Fruit fly (Drosophila melanogaster) whole organism, embryonic: ENCODE measurements around the gene COX7AL2.

Experiments
- CG10565 ChIP-seq: fragments of 200-800 bp; sonication (Bioruptor generic); optimal IDR thresholded peaks from 3 replicates; lab custom pipeline; 2016; ENCODE audit warnings: missing biosample characterization, mild to moderate bottlenecking, missing genetic modification characterization
- CG11085 ChIP-seq: fragments of 200-800 bp; sonication (Bioruptor generic); IDR thresholded peaks from 2 replicates; pipeline ENCODE4 v1.3.6; 2022; ENCODE audit warnings: missing biosample characterization, missing genetic modification characterization
- CG11247 ChIP-seq: fragments of 200-800 bp; sonication (Bioruptor generic); IDR thresholded peaks from 2 replicates; pipeline ENCODE4 v1.3.6; 2022; ENCODE audit warnings: missing biosample characterization, missing genetic modification characterization
- CG12071 ChIP-seq: fragments of 200-800 bp; sonication (Bioruptor generic); optimal IDR thresholded peaks from 3 replicates; lab custom pipeline; 2018; ENCODE audit warnings: missing biosample characterization, mild to moderate bottlenecking, missing genetic modification characterization
- CG12219 ChIP-seq: fragments of 200-800 bp; sonication (Bioruptor generic); optimal IDR thresholded peaks from 3 replicates; lab custom pipeline; 2018; ENCODE audit warnings: missing biosample characterization, mild to moderate bottlenecking, missing genetic modification characterization
- CG12299 ChIP-seq: fragments of 200-800 bp; sonication (Bioruptor generic); optimal IDR thresholded peaks from 2 replicates; lab custom pipeline; 2018; ENCODE audit warnings: missing biosample characterization, mild to moderate bottlenecking, missing genetic modification characterization
- CG12659 ChIP-seq: fragments of 200-800 bp; sonication (Bioruptor generic); optimal IDR thresholded peaks from 3 replicates; lab custom pipeline; 2017; ENCODE audit warnings: mild to moderate bottlenecking, missing biosample characterization, missing genetic modification reagents, missing genetic modification characterization
- CG13624 ChIP-seq: fragments of 200-800 bp; sonication (Bioruptor generic); optimal IDR thresholded peaks from 2 replicates; lab custom pipeline; 2016; ENCODE audit warnings: missing biosample characterization, missing genetic modification characterization
- CG14014 ChIP-seq: fragments of 200-800 bp; sonication (Bioruptor generic); IDR thresholded peaks from 2 replicates; pipeline ENCODE4 v1.3.6; 2022; ENCODE audit warnings: missing biosample characterization, missing genetic modification characterization
- CG14710 ChIP-seq: fragments of 200-800 bp; sonication (Bioruptor generic); optimal IDR thresholded peaks from 3 replicates; lab custom pipeline; 2019; ENCODE audit warnings: missing biosample characterization, mild to moderate bottlenecking, missing genetic modification characterization, moderate library complexity
- CG16815 ChIP-seq: fragments of 200-800 bp; sonication (Bioruptor generic); optimal IDR thresholded peaks from 3 replicates; lab custom pipeline; 2017; ENCODE audit warnings: missing biosample characterization, mild to moderate bottlenecking, missing genetic modification characterization
- CG2116 ChIP-seq: fragments of 200-800 bp; sonication (Bioruptor generic); optimal IDR thresholded peaks from 3 replicates; lab custom pipeline; 2018; ENCODE audit warnings: missing biosample characterization, mild to moderate bottlenecking, missing genetic modification characterization
- CG2875 ChIP-seq: fragments of 200-800 bp; sonication (Bioruptor generic); optimal IDR thresholded peaks from 2 replicates; lab custom pipeline; 2017; ENCODE audit warnings: missing biosample characterization, mild to moderate bottlenecking, missing genetic modification characterization, missing genetic modification reagents
- CG4424 ChIP-seq: fragments of 200-800 bp; sonication (Bioruptor generic); optimal IDR thresholded peaks from 3 replicates; lab custom pipeline; 2016; ENCODE audit warnings: missing biosample characterization, missing genetic modification characterization
- CG4617 ChIP-seq: fragments of 200-800 bp; sonication (Bioruptor generic); optimal IDR thresholded peaks from 3 replicates; lab custom pipeline; 2016; ENCODE audit warnings: missing biosample characterization, missing genetic modification characterization, borderline replicate concordance
- CG7839 ChIP-seq: fragments of 200-800 bp; sonication (Bioruptor generic); optimal IDR thresholded peaks from 3 replicates; lab custom pipeline; 2018; ENCODE audit warnings: missing biosample characterization, mild to moderate bottlenecking, missing genetic modification characterization, moderate library complexity
- CG7963 ChIP-seq: fragments of 200-800 bp; sonication (Bioruptor generic); IDR thresholded peaks from 3 replicates; pipeline ENCODE4 v1.3.6; 2022; ENCODE audit warnings: missing biosample characterization, missing genetic modification characterization; ENCODE audit not compliant: partially characterized antibody
- CHES-1-like ChIP-seq: fragments of 200-800 bp; sonication (Bioruptor generic); optimal IDR thresholded peaks from 2 replicates; lab custom pipeline; 2016; ENCODE audit warnings: missing biosample characterization, missing genetic modification characterization
- Dref ChIP-seq: fragments of 200-800 bp; sonication (Bioruptor generic); IDR thresholded peaks from 2 replicates; pipeline ENCODE4 v1.3.6; 2022; ENCODE audit warnings: missing biosample characterization, missing genetic modification characterization
- Elba2 ChIP-seq: fragments of 200-800 bp; sonication (Bioruptor generic); optimal IDR thresholded peaks from 3 replicates; lab custom pipeline; 2016; ENCODE audit warnings: missing biosample characterization, missing genetic modification characterization
- Fer2 ChIP-seq: fragments of 200-800 bp; sonication (Bioruptor generic); optimal IDR thresholded peaks from 2 replicates; lab custom pipeline; 2018; ENCODE audit warnings: missing biosample characterization, mild to moderate bottlenecking, missing genetic modification characterization, moderate library complexity
- GATAe ChIP-seq: fragments of 200-800 bp; sonication (Bioruptor generic); conservative IDR thresholded peaks from 2 replicates; pipeline ENCODE4 v1.3.6; 2022; ENCODE audit warnings: missing biosample characterization, missing genetic modification characterization
- H2.0 ChIP-seq: fragments of 200-800 bp; sonication (Bioruptor generic); IDR thresholded peaks from 2 replicates; pipeline ENCODE4 v1.3.6; 2022; ENCODE audit warnings: missing biosample characterization, missing genetic modification characterization
- Lim3 ChIP-seq: fragments of 200-800 bp; sonication (Bioruptor generic); IDR thresholded peaks from 2 replicates; pipeline ENCODE4 v1.3.6; 2022; ENCODE audit warnings: missing biosample characterization, missing genetic modification characterization
- MTF-1 ChIP-seq: fragments of 200-800 bp; sonication (Bioruptor generic); optimal IDR thresholded peaks from 2 replicates; lab custom pipeline; 2018; ENCODE audit warnings: missing biosample characterization, mild to moderate bottlenecking, missing genetic modification characterization, borderline replicate concordance
- Mad ChIP-seq: fragments of 200-800 bp; sonication (Bioruptor generic); optimal IDR thresholded peaks from 2 replicates; lab custom pipeline; 2016; ENCODE audit warnings: missing biosample characterization, missing genetic modification characterization
- Myb ChIP-seq: fragments of 200-800 bp; sonication (Bioruptor generic); optimal IDR thresholded peaks from 2 replicates; lab custom pipeline; 2016; ENCODE audit warnings: missing biosample characterization, missing genetic modification characterization
- Nf-YA ChIP-seq: fragments of 200-800 bp; sonication (Bioruptor generic); IDR thresholded peaks from 2 replicates; pipeline ENCODE4 v1.3.6; 2022; ENCODE audit warnings: missing biosample characterization, missing genetic modification characterization
- Optix ChIP-seq: fragments of 200-800 bp; sonication (Bioruptor generic); IDR thresholded peaks from 3 replicates; pipeline ENCODE4 v1.3.6; 2022; ENCODE audit warnings: missing biosample characterization, missing genetic modification characterization
- Ptx1 ChIP-seq: fragments of 200-800 bp; sonication (Bioruptor generic); IDR thresholded peaks from 2 replicates; pipeline ENCODE4 v1.3.6; 2022; ENCODE audit warnings: missing biosample characterization, missing genetic modification characterization
- Scr ChIP-seq: fragments of 200-800 bp; sonication (Bioruptor generic); IDR thresholded peaks from 2 replicates; pipeline ENCODE4 v1.3.6; 2022; ENCODE audit warnings: missing biosample characterization, missing genetic modification characterization; ENCODE audit not compliant: partially characterized antibody
- amos ChIP-seq: fragments of 200-800 bp; sonication (Bioruptor generic); IDR thresholded peaks from 2 replicates; pipeline ENCODE4 v1.3.6; 2022; ENCODE audit warnings: missing biosample characterization, missing genetic modification characterization; ENCODE audit not compliant: partially characterized antibody
- ci ChIP-seq: fragments of 200-800 bp; sonication (Bioruptor generic); IDR thresholded peaks from 3 replicates; pipeline ENCODE4 v1.3.6; 2022; ENCODE audit warnings: missing biosample characterization, missing genetic modification characterization
- corto ChIP-seq: fragments of 200-800 bp; sonication (Bioruptor generic); optimal IDR thresholded peaks from 2 replicates; lab custom pipeline; 2016; ENCODE audit warnings: missing biosample characterization, mild to moderate bottlenecking, missing genetic modification characterization, moderate library complexity
- eve ChIP-seq, 2 experiments: fragments of >200 bp; optimal IDR thresholded peaks; 2 replicates each; lab custom pipeline; 2017; ENCODE audit warnings: missing biosample characterization in 2 of 2, missing genetic modification characterization in 2 of 2
- grn ChIP-seq: fragments of 200-800 bp; sonication (Bioruptor generic); optimal IDR thresholded peaks from 3 replicates; lab custom pipeline; 2017; ENCODE audit warnings: missing biosample characterization, missing genetic modification characterization
- hb ChIP-seq: fragments of 200-800 bp; sonication (Bioruptor generic); IDR thresholded peaks from 3 replicates; pipeline ENCODE4 v1.3.6; 2022; ENCODE audit warnings: missing biosample characterization, missing genetic modification characterization; ENCODE audit not compliant: partially characterized antibody
- her ChIP-seq: fragments of 200-800 bp; sonication (Bioruptor generic); optimal IDR thresholded peaks from 2 replicates; lab custom pipeline; 2016; ENCODE audit warnings: missing biosample characterization, missing genetic modification characterization
- kah ChIP-seq: fragments of 200-800 bp; sonication (Bioruptor generic); optimal IDR thresholded peaks from 2 replicates; lab custom pipeline; 2018; ENCODE audit warnings: missing biosample characterization, mild to moderate bottlenecking, missing genetic modification characterization
- kni ChIP-seq: fragments of 200-800 bp; sonication (Bioruptor generic); optimal IDR thresholded peaks from 3 replicates; lab custom pipeline; 2017; ENCODE audit warnings: mild to moderate bottlenecking, missing biosample characterization, missing genetic modification reagents, missing genetic modification characterization
- odd ChIP-seq: fragments of 200-800 bp; sonication (Bioruptor generic); optimal IDR thresholded peaks from 2 replicates; lab custom pipeline; 2017; ENCODE audit warnings: missing biosample characterization, mild to moderate bottlenecking, missing genetic modification characterization
- pzg ChIP-seq: fragments of 200-800 bp; sonication (Bioruptor generic); optimal IDR thresholded peaks from 3 replicates; lab custom pipeline; 2018; ENCODE audit warnings: missing biosample characterization, mild to moderate bottlenecking, missing genetic modification characterization, moderate library complexity
- sd ChIP-seq: fragments of 200-800 bp; sonication (Bioruptor generic); optimal IDR thresholded peaks from 3 replicates; lab custom pipeline; 2018; ENCODE audit warnings: missing biosample characterization, mild to moderate bottlenecking, missing genetic modification characterization, moderate library complexity
- sens-2 ChIP-seq: fragments of 200-800 bp; sonication (Bioruptor generic); IDR thresholded peaks from 2 replicates; pipeline ENCODE4 v1.3.6; 2022; ENCODE audit warnings: missing biosample characterization, missing genetic modification characterization
- seq ChIP-seq: fragments of 200-800 bp; sonication (Bioruptor generic); IDR thresholded peaks from 2 replicates; pipeline ENCODE4 v1.3.6; 2022; ENCODE audit warnings: missing biosample characterization, missing genetic modification characterization
- shn ChIP-seq: fragments of 200-800 bp; sonication (Bioruptor generic); optimal IDR thresholded peaks from 3 replicates; lab custom pipeline; 2016; ENCODE audit warnings: missing biosample characterization, missing genetic modification characterization
- tup ChIP-seq: fragments of 200-800 bp; sonication (Bioruptor generic); optimal IDR thresholded peaks from 2 replicates; lab custom pipeline; 2016; ENCODE audit warnings: missing biosample characterization, mild to moderate bottlenecking, missing genetic modification characterization, moderate library complexity
- vvl ChIP-seq: fragments of 200-800 bp; sonication (Bioruptor generic); IDR thresholded peaks from 2 replicates; pipeline ENCODE4 v1.3.6; 2022; ENCODE audit warnings: missing biosample characterization, missing genetic modification characterization
- wdn ChIP-seq: fragments of 200-800 bp; sonication (Bioruptor generic); IDR thresholded peaks from 2 replicates; pipeline ENCODE4 v1.3.6; 2022; ENCODE audit warnings: missing biosample characterization, missing genetic modification characterization
- wor ChIP-seq: fragments of 200-800 bp; sonication (Bioruptor generic); IDR thresholded peaks from 2 replicates; pipeline ENCODE4 v1.3.6; 2022; ENCODE audit warnings: missing biosample characterization, missing genetic modification characterization
- yki ChIP-seq: fragments of >200 bp; optimal IDR thresholded peaks from 3 replicates; lab custom pipeline; 2018

The COX7AL2 gene

dm6 chr2L:2180120-2180539, 17.6 kb downstream of the COX7AL2 start (continued):
- TF ChIP-seq CG2116 (GFP tag; lab: Kevin White, UChicago) (peak; percentile 20), hb (GFP tag; lab: Robert Waterston, UW) (no peak), Optix (GFP tag; lab: Robert Waterston, UW) (peak; percentile 56; the same call in 2 of the 3 replicates), GATAe (GFP tag; lab: Robert Waterston, UW) (peak; percentile 62), eve (GFP tag; optimal IDR thresholded peaks at IDR 0.05; lab: Kevin White, UChicago) (no peak), tup (GFP tag; lab: Kevin White, UChicago) (peak; percentile 68), Elba2 (GFP tag; lab: Kevin White, UChicago) (peak; percentile 29), Lim3 (GFP tag; lab: Robert Waterston, UW) (peak; percentile 76), CG12219 (GFP tag; lab: Kevin White, UChicago) (peak; percentile 89), kah (GFP tag; lab: Kevin White, UChicago) (peak; percentile 87), CG4424 (peak; percentile 88), amos (no peak), CG12071 (GFP tag; lab: Kevin White, UChicago) (peak; percentile 88), vvl (GFP tag; lab: Robert Waterston, UW) (peak; percentile 96), seq (peak; percentile 80), wdn (GFP tag; lab: Robert Waterston, UW) (peak; percentile 81), CG16815 (GFP tag; lab: Kevin White, UChicago) (peak; percentile 78), pzg (GFP tag; lab: Kevin White, UChicago) (no peak), CG2875 (peak; percentile 91), ci (peak; percentile 97), CG14710 (tag; lab: Kevin White, UChicago) (peak; percentile 92), Dref (no peak), CG14014 (GFP tag; lab: Robert Waterston, UW) (peak; percentile 87), Mad (peak; percentile 84), CG7839 (tag; lab: Kevin White, UChicago) (peak; percentile 93), CG11247 (GFP tag; lab: Robert Waterston, UW) (peak; percentile 67), grn (GFP tag; lab: Kevin White, UChicago) (peak; percentile 29), Scr (GFP tag; lab: Robert Waterston, UW) (no peak), her (GFP tag; lab: Kevin White, UChicago) (peak; percentile 54), CG7963 (no peak), yki (lab: Kevin White, UChicago) (no peak), sens-2 (GFP tag; lab: Robert Waterston, UW) (peak; percentile 85; the same call in 1 of the 2 replicates), corto (no peak), CG13624 (GFP tag; lab: Kevin White, UChicago) (peak; percentile 60), H2.0 (GFP tag; lab: Robert Waterston, UW) (peak; percentile 87), CG10565 (GFP tag; lab: Kevin White, UChicago) (peak; percentile 42), wor (GFP tag; lab: Robert Waterston, UW) (peak; percentile 87), Nf-YA (GFP tag; lab: Robert Waterston, UW) (peak; percentile 81), Myb (GFP tag; lab: Kevin White, UChicago) (peak; percentile 15), Ptx1 (peak; percentile 92), CG12299 (peak; percentile 81), sd (tag; lab: Kevin White, UChicago) (peak; percentile 54), MTF-1 (GFP tag; lab: Kevin White, UChicago) (peak; percentile 84), CHES-1-like (GFP tag; lab: Kevin White, UChicago) (peak; percentile 54), CG4617 (GFP tag; lab: Kevin White, UChicago) (peak; percentile 46), kni (GFP tag; lab: Kevin White, UChicago) (peak; percentile 65), shn (GFP tag; lab: Kevin White, UChicago) (no peak), CG12659 (peak; percentile 72), CG11085 (GFP tag; lab: Robert Waterston, UW) (peak; percentile 63; the same call in 1 of the 2 replicates), Fer2 (tag; lab: Kevin White, UChicago) (peak; percentile 57), odd (peak; percentile 77)
